Worm (Caenorhabditis elegans) whole organism, L2 larva: ENCODE measurements around the gene Y39B6A.27.

Experiments
- ZK546.5 ChIP-seq: sonication (generic microtip); optimal IDR thresholded peaks from 2 replicates; lab custom pipeline; 2017; ENCODE audit warnings: missing biosample characterization, missing genetic modification characterization
- ama-1 ChIP-seq: fragments of 150-350 bp; optimal IDR thresholded peaks from 2 replicates; lab custom pipeline; 2018; ENCODE audit warnings: inconsistent platforms
- ceh-82 ChIP-seq: fragments of 150-350 bp; optimal IDR thresholded peaks from 2 replicates; lab custom pipeline; 2014; ENCODE audit warnings: missing biosample characterization, missing genetic modification characterization
- egl-27 ChIP-seq: sonication (generic microtip); optimal IDR thresholded peaks from 3 replicates; lab custom pipeline; 2017; ENCODE audit warnings: missing biosample characterization, missing genetic modification reagents, missing genetic modification characterization
- fos-1 ChIP-seq: fragments of 150-350 bp; optimal IDR thresholded peaks from 2 replicates; lab custom pipeline; 2014; ENCODE audit warnings: missing biosample characterization, missing genetic modification characterization
- mab-5 ChIP-seq: fragments of 150-350 bp; optimal IDR thresholded peaks from 2 replicates; lab custom pipeline; 2014; ENCODE audit warnings: missing biosample characterization, missing genetic modification characterization
- nhr-10 ChIP-seq: sonication (generic microtip); optimal IDR thresholded peaks from 2 replicates; lab custom pipeline; 2017; ENCODE audit warnings: missing biosample characterization, missing genetic modification characterization
- nhr-12 ChIP-seq: fragments of 150-350 bp; optimal IDR thresholded peaks from 2 replicates; lab custom pipeline; 2014; ENCODE audit warnings: missing biosample characterization, missing genetic modification characterization
- nhr-129 ChIP-seq: fragments of 150-350 bp; optimal IDR thresholded peaks from 2 replicates; lab custom pipeline; 2014; ENCODE audit warnings: missing biosample characterization, missing genetic modification characterization
- nhr-21 ChIP-seq: fragments of 150-350 bp; optimal IDR thresholded peaks from 2 replicates; lab custom pipeline; 2014; ENCODE audit warnings: missing biosample characterization, missing genetic modification characterization
- nhr-23 ChIP-seq: fragments of 150-350 bp; optimal IDR thresholded peaks from 2 replicates; lab custom pipeline; 2014; ENCODE audit warnings: missing biosample characterization, missing genetic modification reagents, missing genetic modification characterization
- nhr-6 ChIP-seq: fragments of 150-350 bp; optimal IDR thresholded peaks from 2 replicates; lab custom pipeline; 2014; ENCODE audit warnings: missing biosample characterization, missing genetic modification characterization
- sem-4 ChIP-seq: fragments of 150-350 bp; optimal IDR thresholded peaks from 2 replicates; lab custom pipeline; 2014; ENCODE audit warnings: missing biosample characterization, missing genetic modification reagents, missing genetic modification characterization
- skn-1 ChIP-seq: sonication (generic microtip); optimal IDR thresholded peaks from 2 replicates; lab custom pipeline; 2017; ENCODE audit warnings: missing biosample characterization, missing genetic modification characterization

Gene Y39B6A.27

DNA sequence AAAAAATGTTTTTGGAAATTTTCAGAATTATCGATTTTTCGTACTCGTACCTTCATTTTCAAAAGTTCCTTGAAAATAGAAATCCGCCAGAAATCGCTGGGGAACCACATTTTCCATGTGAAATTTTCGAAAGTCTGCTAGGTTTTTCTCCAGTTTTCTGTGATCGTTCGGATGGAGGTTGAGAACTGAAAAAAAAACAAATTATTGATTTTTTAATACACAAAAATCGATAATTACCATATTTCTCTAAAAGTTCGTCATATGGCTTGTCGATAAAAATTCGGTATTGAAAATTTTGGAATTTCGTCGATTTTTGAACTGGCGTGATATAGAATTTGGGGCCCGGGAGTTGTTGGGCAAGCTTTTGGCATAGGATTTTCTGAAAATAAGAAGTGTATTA lies 45.3 kb downstream of the Y39B6A.27 start:
- TF ChIP-seq sem-4 (tag; lab: Kevin White, UChicago) (no peak), nhr-23 (tag; lab: Kevin White, UChicago) (no peak), nhr-12 (tag; lab: Kevin White, UChicago) (no peak)

DNA sequence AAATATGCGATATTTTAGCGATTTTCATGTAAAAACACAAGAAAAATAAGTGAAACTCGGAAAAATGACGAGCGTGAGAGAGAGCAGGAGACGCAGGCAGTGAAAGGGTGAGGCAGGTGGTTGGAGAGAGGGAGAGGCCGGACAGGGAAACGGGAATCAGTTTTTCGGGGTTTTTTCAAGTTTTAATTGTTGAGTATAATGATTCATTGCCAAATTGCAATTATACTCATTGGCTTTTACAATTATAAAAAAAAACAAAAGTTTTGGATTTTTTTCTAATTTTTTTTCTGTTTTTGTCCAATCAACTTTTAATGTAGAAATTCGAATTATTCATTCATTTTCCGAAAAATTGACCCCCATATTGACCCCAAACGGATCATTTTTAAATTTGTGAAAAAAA lies 51.0 kb downstream of the Y39B6A.27 start, which contains the start of gene nhr-95:
Gene nhr-95 (minus strand): TSS at position 101 of the 400 bp plus-strand sequence.
- no peak for TF ChIP-seq ZK546.5

DNA sequence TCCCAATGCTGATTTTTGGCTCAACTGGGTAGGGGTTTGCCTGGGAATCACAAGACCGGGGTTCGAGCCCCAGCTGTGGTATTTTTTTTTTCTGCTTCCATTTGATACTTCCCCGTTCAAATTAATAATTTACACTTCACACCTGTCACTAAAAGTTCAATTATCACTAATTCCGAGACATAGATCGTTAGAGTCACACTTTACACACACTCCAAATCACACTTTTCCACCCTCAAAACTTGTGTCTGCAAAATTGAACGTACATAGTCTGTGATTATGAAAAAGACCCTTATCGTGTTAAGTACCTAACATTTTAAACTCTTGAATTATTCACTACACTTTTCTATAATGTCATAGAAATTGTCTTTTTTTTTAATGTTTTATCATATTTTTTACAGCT lies 52.2 kb downstream of the Y39B6A.27 start:
- TF ChIP-seq nhr-10 (tag; lab: Kevin White, UChicago) (no peak), nhr-21 (tag; lab: Kevin White, UChicago) (no peak), egl-27 (tag; lab: Kevin White, UChicago) (no peak), nhr-129 (tag; lab: Kevin White, UChicago) (no peak), mab-5 (tag; lab: Kevin White, UChicago) (no peak), skn-1 (tag; lab: Kevin White, UChicago) (no peak), ama-1 (lab: Kevin White, UChicago) (no peak), nhr-6 (tag; lab: Kevin White, UChicago) (no peak), ceh-82 (no peak), fos-1 (tag; lab: Kevin White, UChicago) (no peak)
